Worm (Caenorhabditis elegans) whole organism, late embryonic: ENCODE measurements around the gene Y42G9A.3.

Source experiments
- C08G9.2 ChIP-seq: sonication (generic microtip); optimal IDR thresholded peaks from 2 replicates; lab custom pipeline; 2016; ENCODE audit warnings: mild to moderate bottlenecking, missing genetic modification characterization, moderate library complexity, missing compliant biosample characterization
- C38D4.7 ChIP-seq: fragments of 200-800 bp; sonication (Bioruptor generic); optimal IDR thresholded peaks from 2 replicates; lab custom pipeline; 2018; ENCODE audit warnings: mild to moderate bottlenecking, missing genetic modification characterization, moderate library complexity, missing compliant biosample characterization
- K02D7.2 ChIP-seq: sonication (generic microtip); optimal IDR thresholded peaks from 2 replicates; lab custom pipeline; 2017; ENCODE audit warnings: mild to moderate bottlenecking, missing genetic modification characterization, missing compliant biosample characterization
- T23F11.4 ChIP-seq: fragments of 200-800 bp; sonication (Bioruptor generic); optimal IDR thresholded peaks from 2 replicates; lab custom pipeline; 2018; ENCODE audit warnings: mild to moderate bottlenecking, missing genetic modification characterization, missing compliant biosample characterization
- Y22D7AL.16 ChIP-seq: sonication (generic microtip); optimal IDR thresholded peaks from 2 replicates; lab custom pipeline; 2016; ENCODE audit warnings: missing genetic modification characterization, missing compliant biosample characterization
- ama-1 ChIP-seq: fragments of 150-350 bp; optimal IDR thresholded peaks from 2 replicates; lab custom pipeline; 2014
- ceh-18 ChIP-seq: sonication (generic microtip); optimal IDR thresholded peaks from 2 replicates; lab custom pipeline; 2016; ENCODE audit warnings: missing genetic modification characterization, missing compliant biosample characterization
- ceh-22 ChIP-seq: sonication (generic microtip); optimal IDR thresholded peaks from 2 replicates; lab custom pipeline; 2017; ENCODE audit warnings: missing biosample characterization, missing genetic modification characterization
- ceh-31 ChIP-seq: sonication (generic microtip); optimal IDR thresholded peaks from 2 replicates; lab custom pipeline; 2016; ENCODE audit warnings: missing genetic modification characterization, missing compliant biosample characterization
- ceh-34 ChIP-seq: sonication (generic microtip); optimal IDR thresholded peaks from 2 replicates; lab custom pipeline; 2016; ENCODE audit warnings: mild to moderate bottlenecking, missing genetic modification characterization, missing compliant biosample characterization
- ceh-45 ChIP-seq: fragments of 200-800 bp; sonication (Bioruptor generic); IDR thresholded peaks from 2 replicates; pipeline ENCODE4 v1.3.6; 2022; ENCODE audit warnings: missing genetic modification reagents, missing genetic modification characterization, missing compliant biosample characterization
- ceh-48 ChIP-seq: sonication (generic microtip); optimal IDR thresholded peaks from 2 replicates; lab custom pipeline; 2016; ENCODE audit warnings: missing genetic modification characterization, inconsistent platforms, missing compliant biosample characterization
- che-1 ChIP-seq: sonication (generic microtip); optimal IDR thresholded peaks from 2 replicates; lab custom pipeline; 2016; ENCODE audit warnings: mild to moderate bottlenecking, missing genetic modification characterization, missing compliant biosample characterization
- dmd-4 ChIP-seq: sonication (generic microtip); optimal IDR thresholded peaks from 2 replicates; lab custom pipeline; 2016; ENCODE audit warnings: borderline replicate concordance, missing genetic modification characterization, missing compliant biosample characterization
- elt-2 ChIP-seq: sonication (generic microtip); optimal IDR thresholded peaks from 2 replicates; lab custom pipeline; 2016; ENCODE audit warnings: missing genetic modification reagents, missing genetic modification characterization, missing compliant biosample characterization
- elt-4 ChIP-seq: sonication (generic microtip); optimal IDR thresholded peaks from 2 replicates; lab custom pipeline; 2016; ENCODE audit warnings: missing genetic modification characterization, missing compliant biosample characterization
- ets-4 ChIP-seq: sonication (generic microtip); optimal IDR thresholded peaks from 2 replicates; lab custom pipeline; 2016; ENCODE audit warnings: missing genetic modification characterization, missing compliant biosample characterization
- fkh-10 ChIP-seq: fragments of 150-350 bp; optimal IDR thresholded peaks from 2 replicates; lab custom pipeline; 2014; ENCODE audit warnings: missing biosample characterization, missing genetic modification reagents, missing genetic modification characterization
- gmeb-2 ChIP-seq: sonication (generic microtip); optimal IDR thresholded peaks from 2 replicates; lab custom pipeline; 2016; ENCODE audit warnings: missing genetic modification characterization, inconsistent platforms, missing compliant biosample characterization
- hlh-13 ChIP-seq: fragments of 200-800 bp; sonication (Bioruptor generic); optimal IDR thresholded peaks from 2 replicates; lab custom pipeline; 2018; ENCODE audit warnings: mild to moderate bottlenecking, missing genetic modification characterization, missing compliant biosample characterization
- hlh-30 ChIP-seq: sonication (generic microtip); optimal IDR thresholded peaks from 2 replicates; lab custom pipeline; 2017; ENCODE audit warnings: antibody characterized with exemption, missing genetic modification characterization, missing compliant biosample characterization; ENCODE audit not compliant: insufficient read depth
- hlh-6 ChIP-seq: sonication (generic microtip); optimal IDR thresholded peaks from 2 replicates; lab custom pipeline; 2016; ENCODE audit warnings: missing genotype, missing genetic modification characterization, missing compliant biosample characterization
- mec-3 ChIP-seq: sonication (generic microtip); optimal IDR thresholded peaks from 2 replicates; lab custom pipeline; 2016; ENCODE audit warnings: borderline replicate concordance, missing genetic modification characterization, missing compliant biosample characterization
- nfya-1 ChIP-seq: sonication (generic microtip); optimal IDR thresholded peaks from 2 replicates; lab custom pipeline; 2017; ENCODE audit warnings: missing genetic modification characterization, mild to moderate bottlenecking, missing compliant biosample characterization, antibody characterized with exemption, moderate library complexity
- nhr-232 ChIP-seq: sonication (generic microtip); optimal IDR thresholded peaks from 2 replicates; lab custom pipeline; 2016; ENCODE audit warnings: missing genetic modification characterization, missing compliant biosample characterization
- npax-4 ChIP-seq: sonication (generic microtip); optimal IDR thresholded peaks from 2 replicates; lab custom pipeline; 2016; ENCODE audit warnings: missing genetic modification characterization, missing compliant biosample characterization
- odd-2 ChIP-seq: sonication (generic microtip); optimal IDR thresholded peaks from 2 replicates; lab custom pipeline; 2017; ENCODE audit warnings: antibody characterized with exemption, mild to moderate bottlenecking, missing genetic modification characterization, missing compliant biosample characterization
- pag-3 ChIP-seq: sonication (generic microtip); optimal IDR thresholded peaks from 2 replicates; lab custom pipeline; 2016; ENCODE audit warnings: missing compliant biosample characterization, missing genetic modification characterization, borderline replicate concordance
- pax-1 ChIP-seq: fragments of 150-350 bp; optimal IDR thresholded peaks from 2 replicates; lab custom pipeline; 2014; ENCODE audit warnings: missing biosample characterization, missing genetic modification characterization
- pqm-1 ChIP-seq: sonication (generic microtip); optimal IDR thresholded peaks from 2 replicates; lab custom pipeline; 2016; ENCODE audit warnings: missing genetic modification characterization, missing compliant biosample characterization
- rnt-1 ChIP-seq: sonication (generic microtip); optimal IDR thresholded peaks from 2 replicates; lab custom pipeline; 2016; ENCODE audit warnings: missing genetic modification characterization, missing compliant biosample characterization
- syd-9 ChIP-seq: sonication (generic microtip); optimal IDR thresholded peaks from 2 replicates; lab custom pipeline; 2016; ENCODE audit warnings: mild to moderate bottlenecking, missing genetic modification characterization, moderate library complexity, missing compliant biosample characterization
- unc-3 ChIP-seq, 2 experiments: fragments of 200-800 bp in 1 of 2; sonication (Bioruptor generic) in 1 of 2; sonication (generic microtip) in 1 of 2; conservative IDR thresholded peaks in 1 of 2; optimal IDR thresholded peaks in 1 of 2; 2 replicates each; pipeline versions ENCODE4 v1.3.6 to Lab custom; 2016 to 2022; ENCODE audit warnings: missing compliant biosample characterization in 2 of 2, missing genetic modification characterization in 2 of 2, missing genetic modification reagents in 1 of 2
- unc-42 ChIP-seq: sonication (generic microtip); optimal IDR thresholded peaks from 2 replicates; lab custom pipeline; 2016; ENCODE audit warnings: missing genotype, missing genetic modification characterization, missing compliant biosample characterization
- unc-55 ChIP-seq: sonication (generic microtip); optimal IDR thresholded peaks from 2 replicates; lab custom pipeline; 2017; ENCODE audit warnings: missing biosample characterization, missing genetic modification reagents, missing genetic modification characterization
- ztf-16 ChIP-seq: sonication (generic microtip); optimal IDR thresholded peaks from 2 replicates; lab custom pipeline; 2017; ENCODE audit warnings: missing genetic modification characterization, missing compliant biosample characterization

Gene Y42G9A.3

DNA sequence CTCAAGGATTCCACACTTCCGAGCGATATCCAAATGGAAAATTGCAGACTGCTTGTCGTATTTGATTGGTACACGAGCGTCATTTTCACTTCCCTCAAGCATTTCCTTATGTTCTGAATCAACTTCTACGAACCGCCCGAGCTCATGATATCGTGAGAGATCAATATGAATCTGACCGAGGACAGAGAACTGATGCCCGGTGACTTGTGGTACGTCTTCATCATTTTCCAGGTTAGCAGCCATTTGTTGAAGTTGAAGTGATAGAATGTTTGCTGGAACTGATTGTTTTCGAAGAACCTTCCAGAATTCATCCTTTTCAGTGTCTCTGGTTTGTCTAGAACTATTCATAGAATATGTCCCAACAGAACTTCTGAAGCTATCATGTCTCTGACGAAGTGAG lies 20.6 kb downstream of the Y42G9A.3 start:
- TF ChIP-seq dmd-4 (tag; lab: Kevin White, UChicago) (no peak), ceh-34 (tag; lab: Kevin White, UChicago) (no peak), ets-4 (tag; lab: Kevin White, UChicago) (no peak), unc-3 (GFP tag; conservative IDR thresholded peaks at IDR 0.05; lab: Robert Waterston, UW) (no peak), unc-3 (tag; optimal IDR thresholded peaks at IDR 0.05; lab: Kevin White, UChicago) (no peak), gmeb-2 (no peak), ceh-45 (GFP tag; lab: Robert Waterston, UW) (no peak), fkh-10 (GFP tag; lab: Kevin White, UChicago) (no peak), ceh-22 (no peak)
- TF ChIP-seq, all 69 proteins: peak for 0

ce11 chrIII:6168497-6169227 lies 22.6 kb downstream of the Y42G9A.3 start, which contains the start of gene efk-1:
Gene efk-1, minus strand, starts transcription at chrIII:6168547.
- TF ChIP-seq syd-9 (tag; lab: Kevin White, UChicago) = no peak
- no peak for TF ChIP-seq che-1 (tag; lab: Kevin White, UChicago)
- TF ChIP-seq K02D7.2 = no peak
- no peak for TF ChIP-seq hlh-6 (tag; lab: Kevin White, UChicago)

- TF ChIP-seq ceh-18 (tag; lab: Kevin White, UChicago) (peak; percentile 45), pax-1 (tag; lab: Kevin White, UChicago) (peak; percentile 72), ceh-31 (peak; percentile 31), C08G9.2 (no peak), unc-42 (tag; lab: Kevin White, UChicago) (no peak), rnt-1 (tag; lab: Kevin White, UChicago) (peak; percentile 42), nfya-1 (tag; lab: Kevin White, UChicago) (peak; percentile 35), unc-55 (GFP tag; lab: Kevin White, UChicago) (peak; percentile 44)
Measured at ce11 chrIII:6170038-6170437, 24.0 kb downstream of the Y42G9A.3 start.

DNA sequence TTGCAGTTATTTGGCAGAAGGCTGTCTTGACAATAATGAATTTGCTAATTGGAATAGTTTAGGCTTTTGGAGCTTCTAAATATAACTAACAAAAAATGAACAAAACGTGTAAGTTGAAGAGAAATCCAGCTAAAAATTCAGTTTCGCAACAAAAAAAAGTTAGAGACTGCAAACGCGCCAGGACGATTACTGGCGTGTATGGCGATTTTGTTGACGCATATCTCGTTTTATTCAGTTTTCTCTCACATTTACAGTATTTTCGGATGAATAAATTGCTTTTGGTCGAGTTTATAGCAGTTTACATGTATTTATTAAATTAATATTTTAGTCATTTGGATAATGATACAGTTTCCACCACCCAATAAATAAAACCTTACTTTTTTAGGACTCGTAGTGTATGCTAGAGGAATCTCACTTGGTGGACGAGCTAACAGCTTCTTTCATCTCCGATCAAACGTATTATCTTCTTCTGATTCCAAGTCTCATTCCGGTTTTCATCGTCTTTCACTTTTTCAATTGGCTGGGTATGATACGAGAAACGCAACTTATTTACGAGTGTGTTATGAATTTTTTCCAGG lies 27.1 kb downstream of the Y42G9A.3 start, which contains the start of the genes abcf-3 and F42A10.5:
TSS of gene abcf-3 (plus strand) at position 384 of the 578 bp plus-strand sequence.
TSS of gene F42A10.5 (minus strand) at position 458 of the 578 bp plus-strand sequence.
- TF ChIP-seq hlh-30 (tag; lab: Kevin White, UChicago) (no peak), npax-4 (tag; lab: Kevin White, UChicago) (no peak), syd-9 (tag; lab: Kevin White, UChicago) (no peak), elt-2 (peak; percentile 18), ceh-48 (tag; lab: Kevin White, UChicago) (no peak), unc-3 (GFP tag; conservative IDR thresholded peaks at IDR 0.05; lab: Robert Waterston, UW) (no peak), unc-3 (tag; optimal IDR thresholded peaks at IDR 0.05; lab: Kevin White, UChicago) (no peak), C38D4.7 (GFP tag; lab: Kevin White, UChicago) (no peak), nhr-232 (tag; lab: Kevin White, UChicago) (no peak), elt-4 (tag; lab: Kevin White, UChicago) (no peak), nfya-1 (tag; lab: Kevin White, UChicago) (peak; percentile 32), hlh-13 (GFP tag; lab: Kevin White, UChicago) (no peak)

ce11 chrIII:6176172-6176571 lies 30.1 kb downstream of the Y42G9A.3 start:
- TF ChIP-seq ceh-45 (GFP tag; lab: Robert Waterston, UW) (no peak), pax-1 (tag; lab: Kevin White, UChicago) (no peak), fkh-10 (GFP tag; lab: Kevin White, UChicago) (no peak), mec-3 (tag; lab: Kevin White, UChicago) (no peak), elt-4 (tag; lab: Kevin White, UChicago) (no peak), pqm-1 (no peak), Y22D7AL.16 (tag; lab: Kevin White, UChicago) (no peak), T23F11.4 (GFP tag; lab: Kevin White, UChicago) (no peak), nfya-1 (tag; lab: Kevin White, UChicago) (no peak), ztf-16 (tag; lab: Kevin White, UChicago) (no peak), pag-3 (no peak), odd-2 (tag; lab: Kevin White, UChicago) (no peak), ama-1 (lab: Kevin White, UChicago) (no peak)
